Worm (Caenorhabditis elegans) whole organism, midembryonic: ENCODE data around the gene npp-21.

Source experiments
- T22C8.4 ChIP-seq: fragments of 200-800 bp; sonication (Bioruptor generic); IDR thresholded peaks from 2 replicates; pipeline ENCODE4 v1.3.6; 2022; ENCODE audit warnings: missing genetic modification characterization, missing compliant biosample characterization
- cog-1 ChIP-seq: sonication (generic microtip); optimal IDR thresholded peaks from 2 replicates; lab custom pipeline; 2016; ENCODE audit warnings: missing genetic modification characterization, missing compliant biosample characterization
- flt-1 ChIP-seq: fragments of 200-800 bp; sonication (Bioruptor generic); IDR thresholded peaks from 2 replicates; pipeline ENCODE4 v1.3.6; 2022; ENCODE audit warnings: missing genetic modification characterization, missing compliant biosample characterization
- klf-2 ChIP-seq: fragments of 200-800 bp; sonication (Bioruptor generic); conservative IDR thresholded peaks from 2 replicates; pipeline ENCODE4 v1.3.6; 2022; ENCODE audit warnings: missing genetic modification reagents, missing genetic modification characterization, missing compliant biosample characterization
- med-1 ChIP-seq: sonication (generic microtip); optimal IDR thresholded peaks from 2 replicates; lab custom pipeline; 2017; ENCODE audit warnings: missing genetic modification characterization, mild to moderate bottlenecking, missing compliant biosample characterization, antibody characterized with exemption, missing genetic modification reagents; ENCODE audit not compliant: insufficient read depth
- ref-1 ChIP-seq: fragments of 200-800 bp; sonication (Bioruptor generic); conservative IDR thresholded peaks from 2 replicates; pipeline ENCODE4 v1.3.6; 2022; ENCODE audit warnings: missing genetic modification reagents, missing genetic modification characterization, missing compliant biosample characterization
- tab-1 ChIP-seq: fragments of 200-800 bp; sonication (Bioruptor generic); IDR thresholded peaks from 2 replicates; pipeline ENCODE4 v1.3.6; 2022; ENCODE audit warnings: missing genetic modification characterization, missing compliant biosample characterization
- ztf-23 ChIP-seq: fragments of 200-800 bp; sonication (Bioruptor generic); IDR thresholded peaks from 2 replicates; pipeline ENCODE4 v1.3.6; 2022; ENCODE audit warnings: missing genetic modification reagents, missing genetic modification characterization, missing compliant biosample characterization
- ztf-29 ChIP-seq: fragments of 200-800 bp; sonication (Bioruptor generic); IDR thresholded peaks from 2 replicates; pipeline ENCODE4 v1.3.6; 2022; ENCODE audit warnings: missing genetic modification reagents, missing genetic modification characterization, missing compliant biosample characterization

- TF ChIP-seq ref-1 (GFP tag; lab: Robert Waterston, UW) (no peak), T22C8.4 (GFP tag; lab: Robert Waterston, UW) (no peak), cog-1 (no peak), klf-2 (no peak), tab-1 (GFP tag; lab: Robert Waterston, UW) (no peak), ztf-29 (GFP tag; lab: Robert Waterston, UW) (no peak), med-1 (GFP tag; lab: Kevin White, UChicago) (no peak), flt-1 (GFP tag; lab: Robert Waterston, UW) (no peak), ztf-23 (GFP tag; lab: Robert Waterston, UW) (no peak)
Observed at ce11 chrII:7574143-7574542, 25.3 kb upstream of the npp-21 start, which contains the start of gene F35D2.2.
